Fruit fly (Drosophila melanogaster) whole organism, prepupa: ENCODE results near the gene CG31926.

Source experiments
- CG11294 ChIP-seq: fragments of 200-800 bp; sonication (Bioruptor generic); IDR thresholded peaks from 2 replicates; pipeline ENCODE4 v1.3.6; 2022; ENCODE audit warnings: missing biosample characterization, missing genetic modification characterization
- CG1621 ChIP-seq: fragments of 200-800 bp; sonication (Bioruptor generic); optimal IDR thresholded peaks from 3 replicates; lab custom pipeline; 2018; ENCODE audit warnings: missing biosample characterization, mild to moderate bottlenecking, missing genetic modification characterization
- CG3032 ChIP-seq: fragments of 200-800 bp; optimal IDR thresholded peaks from 2 replicates; lab custom pipeline; 2019; ENCODE audit warnings: missing biosample characterization, mild to moderate bottlenecking, missing genetic modification characterization, moderate library complexity
- CG4318 ChIP-seq: fragments of 200-800 bp; sonication (Bioruptor generic); optimal IDR thresholded peaks from 3 replicates; lab custom pipeline; 2017; ENCODE audit warnings: missing biosample characterization, mild to moderate bottlenecking, missing genetic modification characterization
- CG6163 ChIP-seq: fragments of 200-800 bp; sonication (Bioruptor generic); IDR thresholded peaks from 3 replicates; pipeline ENCODE4 v1.3.6; 2022; ENCODE audit warnings: missing biosample characterization, missing genetic modification characterization
- CG6792 ChIP-seq: fragments of 200-800 bp; sonication (Bioruptor generic); optimal IDR thresholded peaks from 3 replicates; lab custom pipeline; 2016; ENCODE audit warnings: missing biosample characterization, missing genetic modification characterization
- Ets21C ChIP-seq: fragments of 200-800 bp; sonication (Bioruptor generic); optimal IDR thresholded peaks from 3 replicates; lab custom pipeline; 2016; ENCODE audit warnings: missing biosample characterization, missing genetic modification characterization
- Hr39 ChIP-seq: fragments of 200-800 bp; sonication (Bioruptor generic); optimal IDR thresholded peaks from 2 replicates; lab custom pipeline; 2016; ENCODE audit warnings: missing biosample characterization, missing genetic modification characterization
- Sox102F ChIP-seq: fragments of 200-800 bp; sonication (Bioruptor generic); optimal IDR thresholded peaks from 2 replicates; lab custom pipeline; 2016; ENCODE audit warnings: missing biosample characterization, mild to moderate bottlenecking, missing genetic modification characterization
- Sox15 ChIP-seq: fragments of 200-800 bp; sonication (Bioruptor generic); optimal IDR thresholded peaks from 3 replicates; lab custom pipeline; 2016; ENCODE audit warnings: missing biosample characterization, missing genetic modification characterization
- achi ChIP-seq: fragments of 200-800 bp; sonication (Bioruptor generic); optimal IDR thresholded peaks from 3 replicates; lab custom pipeline; 2016; ENCODE audit warnings: missing biosample characterization, missing genetic modification characterization
- svp ChIP-seq: fragments of 200-800 bp; sonication (Bioruptor generic); peaks from one replicate; lab custom pipeline; 2016; ENCODE audit warnings: missing biosample characterization, missing genetic modification characterization

- no peak for TF ChIP-seq CG4318 (GFP tag; lab: Kevin White, UChicago)
- TF ChIP-seq CG11294 (GFP tag; lab: Robert Waterston, UW) = no peak
- no peak for TF ChIP-seq CG1621 (tag; lab: Kevin White, UChicago)
- no peak for TF ChIP-seq Sox15 (GFP tag; lab: Kevin White, UChicago)
- no peak for TF ChIP-seq svp
- TF ChIP-seq Ets21C (GFP tag; lab: Kevin White, UChicago) = no peak
- no peak for TF ChIP-seq Hr39 (GFP tag; lab: Kevin White, UChicago)
- TF ChIP-seq CG6792 (GFP tag; lab: Kevin White, UChicago) = no peak
- TF ChIP-seq achi (GFP tag; lab: Kevin White, UChicago) = no peak
- no peak for TF ChIP-seq Sox102F (GFP tag; lab: Kevin White, UChicago)
- TF ChIP-seq CG6163 (GFP tag; lab: Robert Waterston, UW) = 0 out of 3 replicates have a peak, but pooled peaks have one; percentile 14
- no peak for TF ChIP-seq CG3032 (tag; lab: Kevin White, UChicago)
These were observed 40.0 kb downstream of the CG31926 start for dm6 chr2L:1535231-1535630.
